Worm (Caenorhabditis elegans): ENCODE data around the gene ZK637.12.
A peak's percentile ranks its signal among the peaks of the same experiment; 100 is the strongest.

Gene ZK637.12

ce11 chrIII:8971255-8972020 lies 47.4 kb downstream of the ZK637.12 start, which contains the start of the genes eif-3.D and R08D7.4:
TSS of gene eif-3.D (minus strand) at chrIII:8971578.
TSS of gene R08D7.4 (plus strand) at chrIII:8971892.
- no peak for TF ChIP-seq aly-2 (tag; optimal IDR thresholded peaks at IDR 0.05)
- peak; percentile 63 for TF ChIP-seq nhr-129 (tag; optimal IDR thresholded peaks at IDR 0.05)
- TF ChIP-seq unc-62 (GFP tag; optimal IDR thresholded peaks at IDR 0.05): no peak
- no peak for TF ChIP-seq ceh-82 (tag; optimal IDR thresholded peaks at IDR 0.05)
- no peak for TF ChIP-seq nhr-10 (tag; optimal IDR thresholded peaks at IDR 0.05)
- TF ChIP-seq peb-1 (tag; optimal IDR thresholded peaks at IDR 0.05): no peak
- TF ChIP-seq mdl-1 (tag; optimal IDR thresholded peaks at IDR 0.05): no peak
- TF ChIP-seq C34F6.9 (tag; optimal IDR thresholded peaks at IDR 0.05): peak; percentile 87
- no peak for TF ChIP-seq nhr-12 (tag; optimal IDR thresholded peaks at IDR 0.05)
- TF ChIP-seq lin-11 (tag; optimal IDR thresholded peaks at IDR 0.05): peak; percentile 13
- peak; percentile 84 for TF ChIP-seq unc-55 (GFP tag; optimal IDR thresholded peaks at IDR 0.05)
- no peak for TF ChIP-seq mbf-1 (tag; optimal IDR thresholded peaks at IDR 0.05)
- TF ChIP-seq lsy-2 (tag; optimal IDR thresholded peaks at IDR 0.05): peak; percentile 71 to 83
- no peak for TF ChIP-seq sem-4 (tag; optimal IDR thresholded peaks at IDR 0.05)
- TF ChIP-seq alr-1 (tag; optimal IDR thresholded peaks at IDR 0.05): no peak
- peak; percentile 72 for TF ChIP-seq gmeb-1 (tag; optimal IDR thresholded peaks at IDR 0.05)
- no peak for TF ChIP-seq nhr-11 (tag; optimal IDR thresholded peaks at IDR 0.05)
- no peak for TF ChIP-seq ztf-11 (tag; optimal IDR thresholded peaks at IDR 0.05)
- no peak for TF ChIP-seq snpc-4 (tag; optimal IDR thresholded peaks at IDR 0.05)
- TF ChIP-seq nhr-21 (tag; optimal IDR thresholded peaks at IDR 0.05): no peak
- TF ChIP-seq dmd-4 (tag; optimal IDR thresholded peaks at IDR 0.05): no peak
- TF ChIP-seq Y55F3AM.14 (GFP tag; optimal IDR thresholded peaks at IDR 0.05): no peak
- no peak for TF ChIP-seq elt-1 (tag; optimal IDR thresholded peaks at IDR 0.05)
- peak; percentile 48 for TF ChIP-seq F13H6.1 (tag; optimal IDR thresholded peaks at IDR 0.05)
- peak; percentile 42 for TF ChIP-seq mab-5 (tag; optimal IDR thresholded peaks at IDR 0.05)
- no peak for TF ChIP-seq R02D3.7 (tag; optimal IDR thresholded peaks at IDR 0.05)
- no peak for TF ChIP-seq skn-1 (tag; optimal IDR thresholded peaks at IDR 0.05)
- no peak for TF ChIP-seq elt-3 (tag; optimal IDR thresholded peaks at IDR 0.05)
- no peak for TF ChIP-seq nhr-237 (tag; optimal IDR thresholded peaks at IDR 0.05)
- TF ChIP-seq blmp-1 (tag; optimal IDR thresholded peaks at IDR 0.05; ENCODE audit: insufficient read depth): no peak
- TF ChIP-seq ama-1 (optimal IDR thresholded peaks at IDR 0.05): no peak
- peak; percentile 8 for TF ChIP-seq sma-3 (GFP tag; optimal IDR thresholded peaks at IDR 0.05)
- TF ChIP-seq unc-39 (tag; optimal IDR thresholded peaks at IDR 0.05): no peak
- no peak for TF ChIP-seq ZK546.5 (tag; optimal IDR thresholded peaks at IDR 0.05)
- TF ChIP-seq zag-1 (tag; optimal IDR thresholded peaks at IDR 0.05): no peak
- TF ChIP-seq nhr-25 (tag; optimal IDR thresholded peaks at IDR 0.05): peak; percentile 44
- no peak for TF ChIP-seq lin-39 (tag; optimal IDR thresholded peaks at IDR 0.05)
- no peak for TF ChIP-seq nhr-6 (tag; optimal IDR thresholded peaks at IDR 0.05)
- peak; percentile 23 for TF ChIP-seq lin-13 (GFP tag; optimal IDR thresholded peaks at IDR 0.05)
- TF ChIP-seq fos-1 (tag; optimal IDR thresholded peaks at IDR 0.05): no peak
- TF ChIP-seq nhr-77 (tag; optimal IDR thresholded peaks at IDR 0.05): no peak
- TF ChIP-seq crh-2 (tag; optimal IDR thresholded peaks at IDR 0.05): peak; percentile 59
- TF ChIP-seq nhr-23 (tag; optimal IDR thresholded peaks at IDR 0.05): no peak
- TF ChIP-seq sma-9 (GFP tag; optimal IDR thresholded peaks at IDR 0.05): peak; percentile 38
- TF ChIP-seq sma-9 (tag; optimal IDR thresholded peaks at IDR 0.05): no peak
- no peak for TF ChIP-seq ztf-4 (tag; optimal IDR thresholded peaks at IDR 0.05)
- no peak for TF ChIP-seq egl-27 (tag; optimal IDR thresholded peaks at IDR 0.05)
- TF ChIP-seq ztf-1 (GFP tag; conservative IDR thresholded peaks at IDR 0.05): no peak
- no peak for TF ChIP-seq ceh-16 (tag; optimal IDR thresholded peaks at IDR 0.05)

All from whole organism, L2 larva.